Fruit fly (Drosophila melanogaster) whole organism: ENCODE data around the gene CG13794.

Experiments used
- CG8478 ChIP-seq: fragments of >200 bp; optimal IDR thresholded peaks from 2 replicates; lab custom pipeline; 2018; ENCODE audit warnings: inconsistent platforms
- Dll ChIP-seq: fragments of >200 bp; optimal IDR thresholded peaks from 2 replicates; lab custom pipeline; 2017
- EcR ChIP-seq, 2 experiments: fragments of >200 bp; optimal IDR thresholded peaks; 2 replicates each; lab custom pipeline; 2017; ENCODE audit warnings: missing biosample characterization in 2 of 2, missing genetic modification characterization in 2 of 2, missing genetic modification reagents in 2 of 2
- pan ChIP-seq: fragments of >200 bp; optimal IDR thresholded peaks from 2 replicates; lab custom pipeline; 2017
- psq ChIP-seq: fragments of >200 bp; optimal IDR thresholded peaks from 2 replicates; lab custom pipeline; 2017

DNA sequence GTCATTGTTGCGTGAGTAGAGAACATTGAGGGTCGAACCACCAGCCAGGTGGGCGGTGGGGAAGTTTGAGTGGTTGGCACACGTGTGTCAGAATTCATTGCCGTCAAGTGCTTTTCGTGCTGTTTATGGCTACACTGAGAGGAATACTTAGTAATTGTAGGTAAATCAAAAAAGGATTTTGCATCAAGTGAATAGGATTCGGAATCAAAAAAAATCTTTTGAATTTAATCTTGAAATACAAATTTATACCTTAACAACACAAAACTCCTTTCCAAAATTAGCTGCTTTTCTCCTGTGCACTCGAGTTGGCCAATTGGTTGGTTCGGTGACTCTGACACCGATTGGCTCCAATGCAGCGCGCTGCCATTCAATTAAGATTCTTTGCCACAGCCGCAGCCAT lies 31.9 kb upstream of the CG13794 start:
- TF ChIP-seq EcR (GFP tag; optimal IDR thresholded peaks at IDR 0.05; lab: Kevin White, UChicago), result no peak
- TF ChIP-seq psq, result no peak
- no peak for TF ChIP-seq CG8478
- no peak for TF ChIP-seq pan
- no peak for TF ChIP-seq Dll (lab: Kevin White, UChicago)
